Fruit fly (Drosophila melanogaster) whole organism, pupa: ENCODE results near the gene CG14456.
"Not testable (repeated sequence)": the region's sequence is repeated elsewhere in the genome, so short reads cannot be mapped to it uniquely, and the experiment has no call there.

Experiments
- CG10348 ChIP-seq: fragments of 200-800 bp; sonication (Bioruptor generic); IDR thresholded peaks from 2 replicates; pipeline ENCODE4 v1.3.6; 2022; ENCODE audit warnings: missing biosample characterization, missing genetic modification characterization
- CG12605 ChIP-seq: fragments of 200-800 bp; sonication (Bioruptor generic); IDR thresholded peaks from 2 replicates; pipeline ENCODE4 v1.3.6; 2022; ENCODE audit warnings: missing biosample characterization, missing genetic modification characterization
- CG13204 ChIP-seq: fragments of 200-800 bp; sonication (Bioruptor generic); optimal IDR thresholded peaks from 2 replicates; lab custom pipeline; 2018; ENCODE audit warnings: missing biosample characterization, mild to moderate bottlenecking, missing genetic modification characterization, moderate library complexity
- CG14655 ChIP-seq: fragments of 200-800 bp; sonication (Bioruptor generic); optimal IDR thresholded peaks from 3 replicates; lab custom pipeline; 2017; ENCODE audit warnings: mild to moderate bottlenecking, missing biosample characterization, missing genetic modification reagents, missing genetic modification characterization
- CG15710 ChIP-seq: fragments of 200-800 bp; sonication (Bioruptor generic); optimal IDR thresholded peaks from 2 replicates; lab custom pipeline; 2018; ENCODE audit warnings: missing biosample characterization, mild to moderate bottlenecking, missing genetic modification characterization, moderate library complexity
- CG17806 ChIP-seq: fragments of 200-800 bp; sonication (Bioruptor generic); optimal IDR thresholded peaks from 2 replicates; lab custom pipeline; 2018; ENCODE audit warnings: missing biosample characterization, mild to moderate bottlenecking, missing genetic modification characterization, moderate library complexity
- CG32121 ChIP-seq: fragments of 200-800 bp; sonication (Bioruptor generic); IDR thresholded peaks from 2 replicates; pipeline ENCODE4 v1.3.6; 2022; ENCODE audit warnings: missing biosample characterization, missing genetic modification characterization
- CG34367 ChIP-seq: fragments of 200-800 bp; sonication (Bioruptor generic); optimal IDR thresholded peaks from 2 replicates; lab custom pipeline; 2018; ENCODE audit warnings: missing biosample characterization, mild to moderate bottlenecking, missing genetic modification characterization
- CG4496 ChIP-seq: fragments of 200-800 bp; sonication (Bioruptor generic); IDR thresholded peaks from 3 replicates; pipeline ENCODE4 v1.3.6; 2022; ENCODE audit warnings: missing biosample characterization, missing genetic modification characterization
- CG8159 ChIP-seq: fragments of 200-800 bp; sonication (Bioruptor generic); optimal IDR thresholded peaks from 3 replicates; lab custom pipeline; 2018; ENCODE audit warnings: missing biosample characterization, mild to moderate bottlenecking, missing genetic modification characterization, moderate library complexity
- CG8301 ChIP-seq: fragments of 200-800 bp; sonication (Bioruptor generic); optimal IDR thresholded peaks from 2 replicates; lab custom pipeline; 2018; ENCODE audit warnings: missing biosample characterization, mild to moderate bottlenecking, missing genetic modification characterization
- CG9948 ChIP-seq: fragments of 200-800 bp; sonication (Bioruptor generic); optimal IDR thresholded peaks from 2 replicates; lab custom pipeline; 2018; ENCODE audit warnings: missing biosample characterization, mild to moderate bottlenecking, missing genetic modification characterization, moderate library complexity
- D1 ChIP-seq: fragments of 200-800 bp; sonication (Bioruptor generic); optimal IDR thresholded peaks from 2 replicates; lab custom pipeline; 2018; ENCODE audit warnings: missing biosample characterization, mild to moderate bottlenecking, missing genetic modification characterization, moderate library complexity
- EcR ChIP-seq: fragments of 200-800 bp; sonication (Bioruptor generic); optimal IDR thresholded peaks from 3 replicates; lab custom pipeline; 2019; ENCODE audit warnings: missing biosample characterization, missing genetic modification characterization, mild to moderate bottlenecking, moderate library complexity, missing genetic modification reagents
- Ets98B ChIP-seq: fragments of 200-800 bp; sonication (Bioruptor generic); IDR thresholded peaks from 2 replicates; pipeline ENCODE4 v1.3.6; 2022; ENCODE audit warnings: missing biosample characterization, missing genetic modification characterization
- Pif1A ChIP-seq: fragments of 200-800 bp; sonication (Bioruptor generic); optimal IDR thresholded peaks from 3 replicates; lab custom pipeline; 2016; ENCODE audit warnings: missing biosample characterization, missing genetic modification characterization
- Pif1B ChIP-seq: fragments of 200-800 bp; sonication (Bioruptor generic); optimal IDR thresholded peaks from 3 replicates; lab custom pipeline; 2016; ENCODE audit warnings: missing biosample characterization, missing genetic modification characterization
- Snoo ChIP-seq: fragments of 200-800 bp; sonication (Bioruptor generic); optimal IDR thresholded peaks from 3 replicates; lab custom pipeline; 2017; ENCODE audit warnings: missing biosample characterization, mild to moderate bottlenecking, missing genetic modification characterization, inconsistent platforms
- fd96Ca ChIP-seq: fragments of 200-800 bp; sonication (Bioruptor generic); IDR thresholded peaks from 3 replicates; pipeline ENCODE4 v1.3.6; 2022; ENCODE audit warnings: missing biosample characterization, missing genetic modification characterization
- gl ChIP-seq: fragments of 200-800 bp; sonication (Bioruptor generic); optimal IDR thresholded peaks from 2 replicates; lab custom pipeline; 2018; ENCODE audit warnings: missing biosample characterization, mild to moderate bottlenecking, missing genetic modification characterization
- rn ChIP-seq: fragments of 200-800 bp; sonication (Bioruptor generic); IDR thresholded peaks from 2 replicates; pipeline ENCODE4 v1.3.6; 2022; ENCODE audit warnings: missing biosample characterization, missing genetic modification characterization

The CG14456 gene

DNA sequence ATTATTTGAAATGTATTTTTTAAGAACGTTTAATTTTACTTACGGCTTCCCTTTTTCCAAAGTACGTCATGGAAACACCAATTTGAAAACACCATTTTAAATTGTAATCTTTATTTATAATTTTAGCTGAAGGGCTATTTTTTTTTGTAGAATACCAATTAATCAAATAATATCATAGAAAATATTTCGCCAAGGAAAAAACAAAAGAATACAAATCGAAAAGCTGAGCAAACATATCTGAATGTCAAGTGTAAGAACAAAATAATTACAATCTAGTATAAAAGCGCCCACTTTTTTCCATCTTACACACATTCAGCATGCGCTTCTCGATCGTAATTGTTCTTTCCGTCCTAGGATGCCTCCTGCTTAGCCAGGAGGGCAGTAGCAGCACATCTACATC is 8.6 kb downstream of the CG14456 start, which contains the start of gene CG14452:
TSS of gene CG14452 (plus strand) at position 301 of the 400 bp plus-strand sequence.
- TF ChIP-seq CG14655 (GFP tag; lab: Kevin White, UChicago) (no peak), CG10348 (no peak), CG12605 (GFP tag; lab: Robert Waterston, UW) (no peak), Snoo (no peak), EcR (GFP tag; lab: Kevin White, UChicago) (no peak), fd96Ca (no peak), D1 (no peak), rn (no peak), Pif1A (no peak), CG8301 (no peak), gl (no peak), Pif1B (GFP tag; lab: Kevin White, UChicago) (no peak)

- not testable (repeated sequence) for TF ChIP-seq D1; Ets98B (GFP tag; lab: Robert Waterston, UW); CG32121 (GFP tag; lab: Robert Waterston, UW)
Observed at dm6 chr3L:22696930-22697329, 9.9 kb downstream of the CG14456 start, which contains the start of gene CG32453. Gene CG32453, plus strand, starts transcription at chr3L:22697230.

- TF ChIP-seq fd96Ca (no peak), CG13204 (GFP tag; lab: Kevin White, UChicago) (no peak), CG15710 (tag; lab: Kevin White, UChicago) (no peak)
- TF ChIP-seq, all 21 proteins: peak for 0
Observed at dm6 chr3L:22699133-22699532, 12.1 kb downstream of the CG14456 start, which contains the start of gene CG45116. Gene CG45116, plus strand, starts transcription at chr3L:22699433.

DNA sequence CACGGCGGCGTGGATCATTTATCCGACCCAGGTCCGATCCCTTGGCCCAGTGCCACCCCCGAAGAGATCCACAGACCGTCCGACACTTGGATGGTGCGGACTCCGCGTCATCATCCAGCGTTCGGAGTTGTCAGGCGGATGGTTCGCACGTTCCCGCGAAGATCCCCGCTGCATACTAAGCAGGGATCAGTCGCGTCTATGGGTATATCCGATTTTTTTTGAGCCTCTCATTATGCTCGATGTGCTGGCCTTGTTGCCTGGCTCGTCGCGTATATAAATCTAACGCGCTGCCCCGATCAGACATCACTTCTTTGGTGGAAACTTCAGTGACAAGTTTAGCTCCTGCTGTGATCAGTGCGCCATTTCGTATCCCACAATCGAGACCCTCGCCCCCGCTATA is 24.8 kb downstream of the CG14456 start, which contains the start of gene CG11370:
TSS of gene CG11370 (plus strand) at position 301 of the 400 bp plus-strand sequence.
- no peak for TF ChIP-seq CG4496 (GFP tag; lab: Robert Waterston, UW)
- no peak for TF ChIP-seq CG12605 (GFP tag; lab: Robert Waterston, UW)
- TF ChIP-seq CG10348 = no peak
- TF ChIP-seq CG15710 (tag; lab: Kevin White, UChicago) = no peak
- no peak for TF ChIP-seq CG8159 (tag; lab: Kevin White, UChicago)
- TF ChIP-seq fd96Ca = no peak
- no peak for TF ChIP-seq CG34367 (tag; lab: Kevin White, UChicago)
- TF ChIP-seq CG17806 = no peak
- TF ChIP-seq CG32121 (GFP tag; lab: Robert Waterston, UW) = no peak
- no peak for TF ChIP-seq gl
- TF ChIP-seq CG14655 (GFP tag; lab: Kevin White, UChicago) = no peak
- no peak for TF ChIP-seq Pif1B (GFP tag; lab: Kevin White, UChicago)
- TF ChIP-seq Pif1A = no peak
- TF ChIP-seq Ets98B (GFP tag; lab: Robert Waterston, UW) = no peak
- no peak for TF ChIP-seq CG9948 (tag; lab: Kevin White, UChicago)

dm6 chr3L:22713605-22714004 is 26.6 kb downstream of the CG14456 start:
- TF ChIP-seq CG4496 (GFP tag; lab: Robert Waterston, UW) (no peak), CG12605 (GFP tag; lab: Robert Waterston, UW) (no peak), CG10348 (no peak), CG15710 (tag; lab: Kevin White, UChicago) (no peak), CG9948 (tag; lab: Kevin White, UChicago) (no peak), EcR (GFP tag; lab: Kevin White, UChicago) (no peak), rn (no peak), CG17806 (no peak), Pif1A (no peak), CG8159 (tag; lab: Kevin White, UChicago) (no peak), CG32121 (GFP tag; lab: Robert Waterston, UW) (no peak), CG14655 (GFP tag; lab: Kevin White, UChicago) (no peak), CG34367 (tag; lab: Kevin White, UChicago) (no peak), Snoo (no peak), fd96Ca (no peak), CG8301 (no peak), gl (no peak), Ets98B (GFP tag; lab: Robert Waterston, UW) (no peak), D1 (no peak)
- TF ChIP-seq, all 21 proteins: peak for 0

dm6 chr3L:22717137-22717767 is 30.2 kb downstream of the CG14456 start, which contains the start of the genes ArfGAP3 and CG32452:
Gene ArfGAP3, minus strand, starts transcription at chr3L:22717577.
Gene CG32452, plus strand, starts transcription at chr3L:22717728.
- peak; percentile 56 for TF ChIP-seq CG9948 (tag; lab: Kevin White, UChicago)
- TF ChIP-seq Ets98B (GFP tag; lab: Robert Waterston, UW) = peak; percentile 77
- peak; percentile 62 for TF ChIP-seq CG8159 (tag; lab: Kevin White, UChicago)
- peak; percentile 33 for TF ChIP-seq Pif1B (GFP tag; lab: Kevin White, UChicago)
- peak; percentile 74 for TF ChIP-seq CG4496 (GFP tag; lab: Robert Waterston, UW)
- no peak for TF ChIP-seq CG14655 (GFP tag; lab: Kevin White, UChicago)
- TF ChIP-seq CG17806 = peak; percentile 61
- no peak for TF ChIP-seq Snoo
- peak; percentile 63 for TF ChIP-seq CG15710 (tag; lab: Kevin White, UChicago)
- TF ChIP-seq CG8301 = no peak
- TF ChIP-seq rn = peak; percentile 50; the same call in 1 of the 2 replicates
- TF ChIP-seq CG32121 (GFP tag; lab: Robert Waterston, UW) = peak; percentile 78
- peak; percentile 37 for TF ChIP-seq CG34367 (tag; lab: Kevin White, UChicago)
- TF ChIP-seq CG10348 = no peak
